Fruit fly (Drosophila melanogaster) whole organism, embryonic: Measurements from ENCODE around the gene Cad96Cb.

Source experiments
- Awh ChIP-seq: fragments of 200-800 bp; sonication (Bioruptor generic); IDR thresholded peaks from 2 replicates; pipeline ENCODE4, ENCODE4 v1.3.6; 2022; ENCODE audit warnings: missing biosample characterization, missing genetic modification characterization
- Bgb ChIP-seq: fragments of 200-800 bp; sonication (Bioruptor generic); IDR thresholded peaks from 2 replicates; pipeline ENCODE4 v1.3.6; 2022; ENCODE audit warnings: missing biosample characterization, missing genetic modification characterization; ENCODE audit not compliant: partially characterized antibody
- CG10366 ChIP-seq: fragments of 200-800 bp; sonication (Bioruptor generic); IDR thresholded peaks from 2 replicates; pipeline ENCODE4 v1.3.6; 2022; ENCODE audit warnings: missing biosample characterization, missing genetic modification characterization
- CG11456 ChIP-seq: fragments of 200-800 bp; sonication (Bioruptor generic); IDR thresholded peaks from 3 replicates; pipeline ENCODE4 v1.3.6; 2022; ENCODE audit warnings: missing biosample characterization, missing genetic modification characterization
- CG15601 ChIP-seq: fragments of 200-800 bp; sonication (Bioruptor generic); optimal IDR thresholded peaks from 3 replicates; lab custom pipeline; 2019; ENCODE audit warnings: missing biosample characterization, mild to moderate bottlenecking, missing genetic modification characterization, moderate library complexity
- CG17186 ChIP-seq: fragments of 200-800 bp; sonication (Bioruptor generic); optimal IDR thresholded peaks from 3 replicates; lab custom pipeline; 2017; ENCODE audit warnings: missing biosample characterization, missing genetic modification reagents, missing genetic modification characterization
- CG17328 ChIP-seq: fragments of 200-800 bp; sonication (Bioruptor generic); IDR thresholded peaks from 2 replicates; pipeline ENCODE4 v1.3.6; 2022; ENCODE audit warnings: missing biosample characterization, missing genetic modification characterization
- CG2116 ChIP-seq: fragments of 200-800 bp; sonication (Bioruptor generic); optimal IDR thresholded peaks from 3 replicates; lab custom pipeline; 2018; ENCODE audit warnings: missing biosample characterization, mild to moderate bottlenecking, missing genetic modification characterization
- CG31388 ChIP-seq: fragments of 200-800 bp; sonication (Bioruptor generic); optimal IDR thresholded peaks from 2 replicates; lab custom pipeline; 2016; ENCODE audit warnings: missing biosample characterization, missing genetic modification characterization
- CG32767 ChIP-seq: fragments of 200-800 bp; sonication (Bioruptor generic); IDR thresholded peaks from 2 replicates; pipeline ENCODE4 v1.3.6; 2022; ENCODE audit warnings: missing biosample characterization, missing genetic modification characterization
- CG4424 ChIP-seq: fragments of 200-800 bp; sonication (Bioruptor generic); optimal IDR thresholded peaks from 3 replicates; lab custom pipeline; 2016; ENCODE audit warnings: missing biosample characterization, missing genetic modification characterization
- CG6254 ChIP-seq: fragments of 200-800 bp; sonication (Bioruptor generic); optimal IDR thresholded peaks from 3 replicates; lab custom pipeline; 2017; ENCODE audit warnings: mild to moderate bottlenecking, missing biosample characterization, missing genetic modification reagents, missing genetic modification characterization
- CG7839 ChIP-seq: fragments of 200-800 bp; sonication (Bioruptor generic); optimal IDR thresholded peaks from 3 replicates; lab custom pipeline; 2018; ENCODE audit warnings: missing biosample characterization, mild to moderate bottlenecking, missing genetic modification characterization, moderate library complexity
- CG8944 ChIP-seq: fragments of 200-800 bp; sonication (Bioruptor generic); optimal IDR thresholded peaks from 3 replicates; lab custom pipeline; 2016; ENCODE audit warnings: missing biosample characterization, missing genetic modification characterization
- D19B ChIP-seq: fragments of 200-800 bp; sonication (Bioruptor generic); optimal IDR thresholded peaks from 2 replicates; lab custom pipeline; 2017; ENCODE audit warnings: missing biosample characterization, mild to moderate bottlenecking, missing genetic modification characterization
- HLH4C ChIP-seq: fragments of 200-800 bp; sonication (Bioruptor generic); IDR thresholded peaks from 3 replicates; pipeline ENCODE4 v1.3.6; 2022; ENCODE audit warnings: missing biosample characterization, missing genetic modification characterization; ENCODE audit not compliant: partially characterized antibody
- Hmx ChIP-seq: fragments of 200-800 bp; sonication (Bioruptor generic); optimal IDR thresholded peaks from 2 replicates; lab custom pipeline; 2016; ENCODE audit warnings: missing biosample characterization, missing genetic modification characterization
- Hr78 ChIP-seq, 2 experiments: fragments of 200-800 bp in 1 of 2; fragments of >200 bp in 1 of 2; sonication (Bioruptor generic) in 1 of 2; optimal IDR thresholded peaks; 2 replicates each; lab custom pipeline; 2017 to 2019; ENCODE audit warnings: missing biosample characterization in 2 of 2, missing genetic modification characterization in 2 of 2, mild to moderate bottlenecking in 1 of 2, moderate library complexity in 1 of 2
- MESR4 ChIP-seq: fragments of 200-800 bp; sonication (Bioruptor generic); optimal IDR thresholded peaks from 2 replicates; lab custom pipeline; 2018; ENCODE audit warnings: missing biosample characterization, mild to moderate bottlenecking, missing genetic modification characterization, moderate library complexity
- MTF-1 ChIP-seq: fragments of 200-800 bp; sonication (Bioruptor generic); optimal IDR thresholded peaks from 2 replicates; lab custom pipeline; 2018; ENCODE audit warnings: missing biosample characterization, mild to moderate bottlenecking, missing genetic modification characterization, borderline replicate concordance
- Ravus ChIP-seq: fragments of 200-800 bp; sonication (Bioruptor generic); IDR thresholded peaks from 2 replicates; pipeline ENCODE4 v1.3.6; 2022; ENCODE audit warnings: missing biosample characterization, missing genetic modification characterization
- Side ChIP-seq: fragments of 200-800 bp; sonication (Bioruptor generic); optimal IDR thresholded peaks from 2 replicates; lab custom pipeline; 2016; ENCODE audit warnings: missing biosample characterization, missing genetic modification characterization
- Six4 ChIP-seq: fragments of 200-800 bp; sonication (Bioruptor generic); optimal IDR thresholded peaks from 2 replicates; lab custom pipeline; 2016; ENCODE audit warnings: missing biosample characterization, missing genetic modification characterization
- aop ChIP-seq: fragments of 200-800 bp; sonication (Bioruptor generic); IDR thresholded peaks from 2 replicates; pipeline ENCODE4 v1.3.6; 2022; ENCODE audit warnings: missing biosample characterization, missing genetic modification characterization
- ap ChIP-seq: fragments of 200-800 bp; sonication (Bioruptor generic); IDR thresholded peaks from 2 replicates; pipeline ENCODE4 v1.3.6; 2022; ENCODE audit warnings: missing biosample characterization, missing genetic modification characterization
- ash1 ChIP-seq: fragments of 200-800 bp; sonication (Bioruptor generic); optimal IDR thresholded peaks from 2 replicates; lab custom pipeline; 2018; ENCODE audit warnings: missing biosample characterization, mild to moderate bottlenecking, missing genetic modification characterization
- az2 ChIP-seq: fragments of 200-800 bp; sonication (Bioruptor generic); optimal IDR thresholded peaks from 3 replicates; lab custom pipeline; 2016; ENCODE audit warnings: missing biosample characterization, missing genetic modification characterization
- cas ChIP-seq: fragments of 200-800 bp; sonication (Bioruptor generic); IDR thresholded peaks from 2 replicates; pipeline ENCODE4 v1.3.6; 2022; ENCODE audit warnings: missing biosample characterization, missing genetic modification characterization
- croc ChIP-seq: fragments of 200-800 bp; sonication (Bioruptor generic); conservative IDR thresholded peaks from 3 replicates; pipeline ENCODE4 v1.3.6; 2022; ENCODE audit warnings: missing biosample characterization, missing genetic modification characterization
- exex ChIP-seq: fragments of 200-800 bp; sonication (Bioruptor generic); optimal IDR thresholded peaks from 4 replicates; lab custom pipeline; 2018; ENCODE audit warnings: missing biosample characterization, mild to moderate bottlenecking, missing genetic modification characterization, moderate library complexity
- gfzf ChIP-seq: fragments of 200-800 bp; sonication (Bioruptor generic); optimal IDR thresholded peaks from 2 replicates; lab custom pipeline; 2016; ENCODE audit warnings: missing biosample characterization, mild to moderate bottlenecking, missing genetic modification characterization, moderate library complexity
- insv ChIP-seq, 2 experiments: fragments of 200-800 bp; sonication (Bioruptor generic); optimal IDR thresholded peaks; 3 replicates each; lab custom pipeline; 2016 to 2018; ENCODE audit warnings: missing biosample characterization in 2 of 2, missing genetic modification characterization in 2 of 2
- jumu ChIP-seq: fragments of 200-800 bp; sonication (Bioruptor generic); optimal IDR thresholded peaks from 3 replicates; lab custom pipeline; 2016; ENCODE audit warnings: missing biosample characterization, missing genetic modification characterization
- kah ChIP-seq: fragments of 200-800 bp; sonication (Bioruptor generic); optimal IDR thresholded peaks from 2 replicates; lab custom pipeline; 2018; ENCODE audit warnings: missing biosample characterization, mild to moderate bottlenecking, missing genetic modification characterization
- odd ChIP-seq: fragments of 200-800 bp; sonication (Bioruptor generic); optimal IDR thresholded peaks from 2 replicates; lab custom pipeline; 2017; ENCODE audit warnings: missing biosample characterization, mild to moderate bottlenecking, missing genetic modification characterization
- pan ChIP-seq, 4 experiments: fragments of >200 bp in 3 of 4; fragments of 200-800 bp in 1 of 4; sonication (Bioruptor generic) in 1 of 4; optimal IDR thresholded peaks in 3 of 4; IDR thresholded peaks in 1 of 4; 2 replicates each; pipeline versions ENCODE4 v1.3.6 to Lab custom; 2017 to 2022; ENCODE audit warnings: missing biosample characterization in 2 of 4, missing genetic modification characterization in 2 of 4, mixed read lengths in 1 of 4
- pho ChIP-seq: fragments of 200-800 bp; sonication (Bioruptor generic); optimal IDR thresholded peaks from 2 replicates; lab custom pipeline; 2016; ENCODE audit warnings: missing biosample characterization, missing genetic modification characterization
- pum ChIP-seq: fragments of 200-800 bp; sonication (Bioruptor generic); optimal IDR thresholded peaks from 2 replicates; lab custom pipeline; 2016; ENCODE audit warnings: missing biosample characterization, missing genetic modification characterization
- ranshi ChIP-seq: fragments of 200-800 bp; sonication (Bioruptor generic); IDR thresholded peaks from 2 replicates; pipeline ENCODE4 v1.3.6; 2022; ENCODE audit warnings: missing biosample characterization, missing genetic modification characterization
- sna ChIP-seq: fragments of 200-800 bp; sonication (Bioruptor generic); IDR thresholded peaks from 2 replicates; pipeline ENCODE4 v1.3.6; 2022; ENCODE audit warnings: missing biosample characterization, missing genetic modification characterization; ENCODE audit not compliant: partially characterized antibody
- so ChIP-seq: fragments of 200-800 bp; sonication (Bioruptor generic); IDR thresholded peaks from 3 replicates; pipeline ENCODE4 v1.3.6; 2022; ENCODE audit warnings: missing biosample characterization, missing genetic modification characterization
- sob ChIP-seq: fragments of 200-800 bp; sonication (Bioruptor generic); IDR thresholded peaks from 2 replicates; pipeline ENCODE4 v1.3.6; 2022; ENCODE audit warnings: missing biosample characterization, missing genetic modification characterization
- tap ChIP-seq: fragments of 200-800 bp; optimal IDR thresholded peaks from 3 replicates; lab custom pipeline; 2019; ENCODE audit warnings: missing biosample characterization, mild to moderate bottlenecking, missing genetic modification characterization, moderate library complexity
- tll ChIP-seq, 2 experiments: fragments of 200-800 bp in 1 of 2; fragments of >200 bp in 1 of 2; sonication (Bioruptor generic) in 1 of 2; optimal IDR thresholded peaks; 2 replicates each; lab custom pipeline; 2017 to 2019; ENCODE audit warnings: missing biosample characterization in 2 of 2, missing genetic modification characterization in 2 of 2, mild to moderate bottlenecking in 1 of 2, moderate library complexity in 1 of 2
- tna ChIP-seq: fragments of 200-800 bp; sonication (Bioruptor generic); IDR thresholded peaks from 2 replicates; pipeline ENCODE4 v1.3.6; 2022; ENCODE audit warnings: missing biosample characterization, missing genetic modification characterization; ENCODE audit not compliant: partially characterized antibody
- ttk ChIP-seq: fragments of 200-800 bp; sonication (Bioruptor generic); IDR thresholded peaks from 2 replicates; pipeline ENCODE4 v2.1.2; 2022; ENCODE audit warnings: missing biosample characterization, missing genetic modification characterization
- tup ChIP-seq: fragments of 200-800 bp; sonication (Bioruptor generic); optimal IDR thresholded peaks from 2 replicates; lab custom pipeline; 2016; ENCODE audit warnings: missing biosample characterization, mild to moderate bottlenecking, missing genetic modification characterization, moderate library complexity
- unpg ChIP-seq: fragments of 200-800 bp; sonication (Bioruptor generic); optimal IDR thresholded peaks from 3 replicates; lab custom pipeline; 2018; ENCODE audit warnings: missing biosample characterization, mild to moderate bottlenecking, missing genetic modification characterization, moderate library complexity
- zf30C ChIP-seq: fragments of 200-800 bp; sonication (Bioruptor generic); optimal IDR thresholded peaks from 3 replicates; lab custom pipeline; 2018; ENCODE audit warnings: missing biosample characterization, mild to moderate bottlenecking, missing genetic modification characterization

Cad96Cb gene

dm6 chr3R:25247379-25247869 lies 15.3 kb upstream of the Cad96Cb start, which contains the start of the genes RpS27 and Nup37 (continued):
- TF ChIP-seq CG6254 (GFP tag; lab: Kevin White, UChicago) (peak; percentile 89), MTF-1 (GFP tag; lab: Kevin White, UChicago) (peak; percentile 99), D19B (GFP tag; lab: Kevin White, UChicago) (peak; percentile 94), ttk (GFP tag; lab: Robert Waterston, UW) (peak; percentile 97), Awh (GFP tag; lab: Robert Waterston, UW) (peak; percentile 98), Bgb (peak; percentile 43; the same call in 1 of the 2 replicates), tap (peak; percentile 88), sob (GFP tag; lab: Robert Waterston, UW) (peak; percentile 99), exex (tag; lab: Kevin White, UChicago) (peak; percentile 88), kah (GFP tag; lab: Kevin White, UChicago) (peak; percentile 94), tna (GFP tag; lab: Robert Waterston, UW) (no peak), aop (GFP tag; lab: Robert Waterston, UW) (peak; percentile 80; the same call in 1 of the 2 replicates), zf30C (GFP tag; lab: Kevin White, UChicago) (peak; percentile 61), odd (GFP tag; lab: Kevin White, UChicago) (peak; percentile 99), Hmx (GFP tag; lab: Kevin White, UChicago) (peak; percentile 86), MESR4 (GFP tag; lab: Kevin White, UChicago) (peak; percentile 99), CG31388 (GFP tag; lab: Kevin White, UChicago) (peak; percentile 94), CG17328 (peak; percentile 98), CG10366 (GFP tag; lab: Robert Waterston, UW) (peak; percentile 96), croc (GFP tag; lab: Robert Waterston, UW) (peak; percentile 88), CG17186 (GFP tag; lab: Kevin White, UChicago) (peak; percentile 96), sna (GFP tag; lab: Robert Waterston, UW) (no peak), CG7839 (tag; lab: Kevin White, UChicago) (peak; percentile 96), pan (optimal IDR thresholded peaks at IDR 0.05; lab: Kevin White, UChicago) (no peak), pan (GFP tag; optimal IDR thresholded peaks at IDR 0.05 in 1 of 2, IDR thresholded peaks at IDR 0.05 in 1 of 2) (peak in 1 of 2 experiments; percentile 97), ranshi (GFP tag; lab: Robert Waterston, UW) (peak; percentile 96), pho (GFP tag; lab: Kevin White, UChicago) (peak; percentile 99), Side (peak; percentile 99), CG2116 (GFP tag; lab: Kevin White, UChicago) (peak; percentile 94), ash1 (peak; percentile 99), CG32767 (GFP tag; lab: Robert Waterston, UW) (peak; percentile 80), Hr78 (GFP tag; optimal IDR thresholded peaks at IDR 0.05; lab: Kevin White, UChicago) (no peak), tup (GFP tag; lab: Kevin White, UChicago) (peak; percentile 93), HLH4C (GFP tag; lab: Robert Waterston, UW) (no peak), Six4 (GFP tag; lab: Kevin White, UChicago) (peak; percentile 96), CG4424 (peak; percentile 98), jumu (peak; percentile 96), pum (GFP tag; lab: Kevin White, UChicago) (peak; percentile 97), CG11456 (GFP tag; lab: Robert Waterston, UW) (peak; percentile 99), ap (GFP tag; lab: Robert Waterston, UW) (peak; percentile 95), az2 (GFP tag; lab: Kevin White, UChicago) (peak; percentile 95), cas (peak; percentile 91), insv (GFP tag; optimal IDR thresholded peaks at IDR 0.05; lab: Kevin White, UChicago) (peak in 1 of 2 experiments; percentile 87), CG15601 (peak; percentile 94), gfzf (GFP tag; lab: Kevin White, UChicago) (peak; percentile 96), unpg (GFP tag; lab: Kevin White, UChicago) (peak; percentile 95), Ravus (peak; percentile 72), so (GFP tag; lab: Robert Waterston, UW) (peak; percentile 95), tll (GFP tag; optimal IDR thresholded peaks at IDR 0.05; lab: Kevin White, UChicago) (peak in 1 of 2 experiments; percentile 88), CG8944 (GFP tag; lab: Kevin White, UChicago) (peak; percentile 98)
